Worm (Caenorhabditis elegans) whole organism, midembryonic: Measurements from ENCODE around the gene K08H2.10.

Source experiments
- ref-1 ChIP-seq: fragments of 200-800 bp; sonication (Bioruptor generic); conservative IDR thresholded peaks from 2 replicates; pipeline ENCODE4 v1.3.6; 2022; ENCODE audit warnings: missing genetic modification reagents, missing genetic modification characterization, missing compliant biosample characterization
- ztf-23 ChIP-seq: fragments of 200-800 bp; sonication (Bioruptor generic); IDR thresholded peaks from 2 replicates; pipeline ENCODE4 v1.3.6; 2022; ENCODE audit warnings: missing genetic modification reagents, missing genetic modification characterization, missing compliant biosample characterization

DNA sequence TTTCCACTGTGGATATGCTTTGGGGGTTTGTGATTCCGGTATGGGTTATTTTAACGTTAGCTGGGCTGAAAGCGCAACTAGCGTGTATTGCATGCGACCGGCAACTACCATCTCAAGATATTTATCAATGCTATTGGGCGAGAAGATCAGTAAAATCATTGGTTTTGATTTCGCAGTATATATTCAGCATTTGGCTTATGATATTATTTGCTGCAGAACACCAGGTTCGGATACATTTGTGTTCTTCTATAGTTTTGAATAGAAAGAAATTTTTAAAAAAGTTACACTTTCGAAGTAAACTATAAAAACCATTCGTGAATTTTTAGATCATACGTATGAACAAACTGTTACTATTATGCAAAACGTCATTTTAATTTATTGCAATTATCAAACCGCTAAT is 39.7 kb upstream of the K08H2.10 start:
- TF ChIP-seq ztf-23 (GFP tag; lab: Robert Waterston, UW) (no peak), ref-1 (GFP tag; lab: Robert Waterston, UW) (no peak)
